Worm (Caenorhabditis elegans): ENCODE results near the gene C07B5.3.

The C07B5.3 gene

ce11 chrX:9529360-9529759, 6.3 kb upstream of the C07B5.3 start, which contains the start of gene C07B5.4:
TSS of gene C07B5.4 (plus strand) at chrX:9529660.
- peak in 1 of 2 experiments; percentile 28 for TF ChIP-seq unc-62 (GFP tag; optimal IDR thresholded peaks at IDR 0.05 in 1 of 2)
- TF ChIP-seq unc-62 (tag; optimal IDR thresholded peaks at IDR 0.05), result no peak
- TF ChIP-seq zip-11 (GFP tag; IDR thresholded peaks at IDR 0.05), result no peak

ce11 chrX:9527898-9528297, 4.9 kb upstream of the C07B5.3 start:
- TF ChIP-seq hlh-30 (tag; optimal IDR thresholded peaks at IDR 0.05; ENCODE audit: insufficient read depth), result peak; percentile 39
- TF ChIP-seq nhr-28 (tag; optimal IDR thresholded peaks at IDR 0.05), result peak; percentile 64
- TF ChIP-seq aha-1 (tag), result peak; percentile 49
- no peak for TF ChIP-seq egl-43 (GFP tag; IDR thresholded peaks at IDR 0.05)
- 0 out of 2 replicates have a peak, but pooled peaks have one; percentile 11 for TF ChIP-seq dmd-6 (GFP tag; IDR thresholded peaks at IDR 0.05)
- TF ChIP-seq daf-12 (tag; optimal IDR thresholded peaks at IDR 0.05), result no peak
- TF ChIP-seq mxl-3 (GFP tag; optimal IDR thresholded peaks at IDR 0.05), result no peak
- TF ChIP-seq skn-1 (tag; optimal IDR thresholded peaks at IDR 0.05), result no peak
- TF ChIP-seq pqm-1 (tag; optimal IDR thresholded peaks at IDR 0.05), result no peak
- 0 out of 2 replicates have a peak, but pooled peaks have one; percentile 16 for TF ChIP-seq madf-9 (GFP tag; conservative IDR thresholded peaks at IDR 0.05)
- TF ChIP-seq T20F7.1 (GFP tag; optimal IDR thresholded peaks at IDR 0.05), result peak; percentile 33
- TF ChIP-seq lsy-2 (tag; optimal IDR thresholded peaks at IDR 0.05), result no peak
- TF ChIP-seq nhr-111 (GFP tag; optimal IDR thresholded peaks at IDR 0.05), result no peak
- TF ChIP-seq cey-2 (tag; optimal IDR thresholded peaks at IDR 0.05; ENCODE audit: borderline replicate concordance, insufficient read depth), result peak; percentile 51

DNA sequence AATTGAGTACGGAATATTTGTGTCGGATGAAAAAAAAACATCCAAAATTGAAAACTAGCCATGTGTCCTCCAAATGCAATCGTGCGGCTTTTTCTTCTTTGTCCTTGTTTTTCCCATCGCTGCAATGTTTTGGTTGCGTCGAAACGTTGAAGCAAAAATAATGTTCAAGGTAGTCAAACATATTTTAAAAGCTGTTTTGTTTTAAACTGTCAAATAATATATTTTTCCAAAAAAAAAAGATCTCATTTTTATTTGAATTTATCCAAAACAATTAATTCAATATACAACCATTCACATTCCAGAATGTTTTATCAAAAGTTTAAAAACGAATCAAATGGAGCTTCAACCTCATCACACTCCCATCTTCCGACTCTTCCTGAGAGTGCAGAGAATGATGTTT, 4.3 kb downstream of the C07B5.3 start, which contains the start of gene C07B5.6:
Gene C07B5.6 (plus strand): TSS at position 301 of the 400 bp plus-strand sequence.
- TF ChIP-seq dmd-6 (GFP tag; IDR thresholded peaks at IDR 0.05) (no peak), unc-62 (GFP tag; optimal IDR thresholded peaks at IDR 0.05 in 1 of 2) (peak in 1 of 2 experiments; percentile 82), unc-62 (tag; optimal IDR thresholded peaks at IDR 0.05) (no peak)

DNA sequence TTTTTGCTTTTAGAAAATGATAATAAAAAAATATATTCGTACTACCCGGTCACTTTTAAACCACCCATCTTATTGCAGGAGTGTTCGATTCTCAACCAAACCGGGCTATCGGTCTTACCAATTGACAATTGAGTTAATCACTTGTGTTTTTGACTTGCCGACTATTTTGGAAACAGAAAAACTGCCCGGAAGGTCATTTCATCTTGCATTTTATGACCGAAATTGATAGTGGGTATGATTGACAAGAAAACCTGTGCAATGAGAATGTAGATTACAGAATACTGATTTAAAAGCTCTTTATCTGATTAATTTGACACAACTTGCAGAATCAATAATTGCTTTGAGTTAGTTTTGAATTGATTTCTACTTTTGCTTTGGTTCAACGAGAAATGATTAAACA, 5.9 kb downstream of the C07B5.3 start, which contains the start of gene C07B5.2:
Gene C07B5.2 (minus strand): TSS at position 101 of the 400 bp plus-strand sequence.
- TF ChIP-seq F44E2.7 (GFP tag; IDR thresholded peaks at IDR 0.05) (no peak), dve-1 (tag; optimal IDR thresholded peaks at IDR 0.05; ENCODE audit: insufficient read depth) (no peak)

DNA sequence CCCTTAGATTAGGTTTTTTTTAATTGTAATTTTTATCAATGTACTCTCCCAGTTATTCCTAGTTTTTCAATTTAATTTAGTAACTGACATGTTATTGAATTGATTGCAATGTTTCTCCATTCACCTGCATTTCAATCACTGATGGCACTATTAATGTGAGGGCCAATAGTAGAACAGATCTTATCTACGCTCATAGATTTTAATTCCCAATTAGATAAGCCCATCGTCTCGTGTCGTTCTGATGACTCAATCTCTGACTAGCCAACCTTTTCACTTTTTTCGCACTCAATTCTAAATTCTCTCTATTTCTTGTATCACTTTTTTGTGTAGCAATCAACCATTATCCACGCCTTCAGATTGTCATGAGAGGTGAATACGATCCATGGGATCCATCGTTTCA, 10.6 kb downstream of the C07B5.3 start:
- no peak for TF ChIP-seq nhr-102 (tag; optimal IDR thresholded peaks at IDR 0.05)
- TF ChIP-seq ztf-7 (tag; optimal IDR thresholded peaks at IDR 0.05), result no peak

ce11 chrX:9510448-9510847, 12.6 kb downstream of the C07B5.3 start:
- TF ChIP-seq unc-62 (GFP tag; optimal IDR thresholded peaks at IDR 0.05 in 1 of 2) (peak in 1 of 2 experiments; percentile 72), unc-62 (tag; optimal IDR thresholded peaks at IDR 0.05) (no peak), dve-1 (tag; optimal IDR thresholded peaks at IDR 0.05; ENCODE audit: insufficient read depth) (no peak), aly-2 (tag; optimal IDR thresholded peaks at IDR 0.05) (no peak)

ce11 chrX:9509922-9510321, 13.1 kb downstream of the C07B5.3 start:
- TF ChIP-seq dmd-6 (GFP tag; IDR thresholded peaks at IDR 0.05) (no peak), lin-39 (tag; optimal IDR thresholded peaks at IDR 0.05) (no peak), snpc-1.2 (GFP tag; IDR thresholded peaks at IDR 0.05) (no peak), zip-11 (GFP tag; IDR thresholded peaks at IDR 0.05) (no peak), ceh-20 (GFP tag; IDR thresholded peaks at IDR 0.05) (no peak), vab-7 (GFP tag; IDR thresholded peaks at IDR 0.05) (no peak), ztf-11 (tag; optimal IDR thresholded peaks at IDR 0.05) (no peak), aly-2 (tag; optimal IDR thresholded peaks at IDR 0.05) (no peak), lin-15B (tag; optimal IDR thresholded peaks at IDR 0.05) (no peak), F49E8.2 (tag; optimal IDR thresholded peaks at IDR 0.05; ENCODE audit: borderline replicate concordance) (no peak), ZK337.2 (GFP tag; IDR thresholded peaks at IDR 0.05) (no peak), egl-27 (tag; optimal IDR thresholded peaks at IDR 0.05) (no peak), madf-5 (GFP tag; IDR thresholded peaks at IDR 0.05) (no peak), ama-1 (optimal IDR thresholded peaks at IDR 0.05) (no peak), nhr-10 (tag; optimal IDR thresholded peaks at IDR 0.05) (no peak), nhr-76 (tag; optimal IDR thresholded peaks at IDR 0.05) (no peak)
